Fruit fly (Drosophila melanogaster) whole organism, embryonic: ENCODE data around the gene CG7611.

Experiments used
- Asciz ChIP-seq: fragments of 200-800 bp; sonication (Bioruptor generic); optimal IDR thresholded peaks from 2 replicates; lab custom pipeline; 2017; ENCODE audit warnings: missing biosample characterization, mild to moderate bottlenecking, missing genetic modification characterization, missing genetic modification reagents
- Atf-2 ChIP-seq: fragments of 200-800 bp; sonication (Bioruptor generic); optimal IDR thresholded peaks from 2 replicates; lab custom pipeline; 2016; ENCODE audit warnings: missing biosample characterization, missing genetic modification characterization
- CG11093 ChIP-seq: fragments of 200-800 bp; sonication (Bioruptor generic); IDR thresholded peaks from 3 replicates; pipeline ENCODE4 v1.3.6; 2022; ENCODE audit warnings: missing biosample characterization, missing genetic modification characterization
- CG12155 ChIP-seq: fragments of 200-800 bp; sonication (Bioruptor generic); optimal IDR thresholded peaks from 3 replicates; lab custom pipeline; 2016; ENCODE audit warnings: missing biosample characterization, missing genetic modification characterization
- CG12236 ChIP-seq: fragments of 200-800 bp; sonication (Bioruptor generic); optimal IDR thresholded peaks from 2 replicates; lab custom pipeline; 2016; ENCODE audit warnings: missing biosample characterization, missing genetic modification characterization
- CG12299 ChIP-seq: fragments of 200-800 bp; sonication (Bioruptor generic); optimal IDR thresholded peaks from 2 replicates; lab custom pipeline; 2018; ENCODE audit warnings: missing biosample characterization, mild to moderate bottlenecking, missing genetic modification characterization
- CG12659 ChIP-seq: fragments of 200-800 bp; sonication (Bioruptor generic); optimal IDR thresholded peaks from 3 replicates; lab custom pipeline; 2017; ENCODE audit warnings: mild to moderate bottlenecking, missing biosample characterization, missing genetic modification reagents, missing genetic modification characterization
- CG13287 ChIP-seq: fragments of 200-800 bp; sonication (Bioruptor generic); IDR thresholded peaks from 2 replicates; pipeline ENCODE4 v1.3.6; 2022; ENCODE audit warnings: missing biosample characterization, missing genetic modification characterization; ENCODE audit not compliant: partially characterized antibody
- CG14860 ChIP-seq: fragments of 200-800 bp; sonication (Bioruptor generic); IDR thresholded peaks from 3 replicates; pipeline ENCODE4 v1.3.6; 2022; ENCODE audit warnings: missing biosample characterization, missing genetic modification characterization; ENCODE audit not compliant: partially characterized antibody
- CG17361 ChIP-seq: fragments of 200-800 bp; sonication (Bioruptor generic); IDR thresholded peaks from 3 replicates; pipeline ENCODE4 v1.3.6; 2022; ENCODE audit warnings: missing biosample characterization, missing genetic modification characterization
- CG17829 ChIP-seq: fragments of 200-800 bp; optimal IDR thresholded peaks from 2 replicates; lab custom pipeline; 2019; ENCODE audit warnings: missing biosample characterization, mild to moderate bottlenecking, missing genetic modification characterization, moderate library complexity
- CG18599 ChIP-seq: fragments of 200-800 bp; sonication (Bioruptor generic); optimal IDR thresholded peaks from 3 replicates; lab custom pipeline; 2017; ENCODE audit warnings: missing biosample characterization, missing genetic modification characterization, mild to moderate bottlenecking, moderate library complexity, missing genetic modification reagents
- CG2712 ChIP-seq: fragments of 200-800 bp; optimal IDR thresholded peaks from 3 replicates; lab custom pipeline; 2019; ENCODE audit warnings: missing biosample characterization, mild to moderate bottlenecking, missing genetic modification characterization, moderate library complexity
- CG2875 ChIP-seq: fragments of 200-800 bp; sonication (Bioruptor generic); optimal IDR thresholded peaks from 2 replicates; lab custom pipeline; 2017; ENCODE audit warnings: missing biosample characterization, mild to moderate bottlenecking, missing genetic modification characterization, missing genetic modification reagents
- CG42726 ChIP-seq: fragments of 200-800 bp; sonication (Bioruptor generic); IDR thresholded peaks from 2 replicates; pipeline ENCODE4 v1.3.6; 2022; ENCODE audit warnings: missing biosample characterization, missing genetic modification characterization; ENCODE audit not compliant: partially characterized antibody
- CG4328 ChIP-seq: fragments of 200-800 bp; sonication (Bioruptor generic); optimal IDR thresholded peaks from 3 replicates; lab custom pipeline; 2017; ENCODE audit warnings: missing biosample characterization, missing genetic modification reagents, missing genetic modification characterization
- CG4854 ChIP-seq: fragments of 200-800 bp; sonication (Bioruptor generic); optimal IDR thresholded peaks from 2 replicates; lab custom pipeline; 2016; ENCODE audit warnings: missing biosample characterization, missing genetic modification characterization, inconsistent platforms
- CG5245 ChIP-seq: fragments of 200-800 bp; sonication (Bioruptor generic); optimal IDR thresholded peaks from 3 replicates; lab custom pipeline; 2016; ENCODE audit warnings: missing biosample characterization, missing genetic modification characterization
- CG7928 ChIP-seq: fragments of 200-800 bp; sonication (Bioruptor generic); optimal IDR thresholded peaks from 2 replicates; lab custom pipeline; 2017; ENCODE audit warnings: missing biosample characterization, mild to moderate bottlenecking, missing genetic modification characterization
- CG7987 ChIP-seq: fragments of 200-800 bp; sonication (Bioruptor generic); optimal IDR thresholded peaks from 2 replicates; lab custom pipeline; 2018; ENCODE audit warnings: missing biosample characterization, mild to moderate bottlenecking, missing genetic modification characterization, moderate library complexity
- CG8924 ChIP-seq: fragments of 200-800 bp; optimal IDR thresholded peaks from 3 replicates; lab custom pipeline; 2019; ENCODE audit warnings: missing biosample characterization, mild to moderate bottlenecking, missing genetic modification characterization, moderate library complexity
- Deaf1 ChIP-seq: fragments of 200-800 bp; optimal IDR thresholded peaks from 3 replicates; lab custom pipeline; 2019; ENCODE audit warnings: missing biosample characterization, mild to moderate bottlenecking, missing genetic modification characterization, moderate library complexity
- Dek ChIP-seq: fragments of 200-800 bp; sonication (Bioruptor generic); optimal IDR thresholded peaks from 3 replicates; lab custom pipeline; 2019; ENCODE audit warnings: missing biosample characterization, mild to moderate bottlenecking, missing genetic modification characterization, moderate library complexity
- Eip74EF ChIP-seq, 2 experiments: fragments of 200-800 bp in 1 of 2; fragments of >200 bp in 1 of 2; sonication (Bioruptor generic) in 1 of 2; optimal IDR thresholded peaks; 2 replicates each; lab custom pipeline; 2017 to 2019; ENCODE audit warnings: missing biosample characterization in 2 of 2, missing genetic modification characterization in 2 of 2, mild to moderate bottlenecking in 1 of 2, moderate library complexity in 1 of 2
- HmgD ChIP-seq: fragments of 200-800 bp; sonication (Bioruptor generic); optimal IDR thresholded peaks from 3 replicates; lab custom pipeline; 2016; ENCODE audit warnings: missing biosample characterization, missing genetic modification characterization
- Hsf ChIP-seq: fragments of 200-800 bp; sonication (Bioruptor generic); optimal IDR thresholded peaks from 3 replicates; lab custom pipeline; 2016; ENCODE audit warnings: missing biosample characterization, missing genetic modification characterization
- MBD-R2 ChIP-seq: fragments of 200-800 bp; sonication (Bioruptor generic); IDR thresholded peaks from 2 replicates; pipeline ENCODE4 v1.3.6; 2022; ENCODE audit warnings: missing biosample characterization, missing genetic modification characterization
- MTF-1 ChIP-seq: fragments of 200-800 bp; sonication (Bioruptor generic); optimal IDR thresholded peaks from 2 replicates; lab custom pipeline; 2018; ENCODE audit warnings: missing biosample characterization, mild to moderate bottlenecking, missing genetic modification characterization, borderline replicate concordance
- Meics ChIP-seq: fragments of 200-800 bp; sonication (Bioruptor generic); optimal IDR thresholded peaks from 2 replicates; lab custom pipeline; 2017; ENCODE audit warnings: missing biosample characterization, mild to moderate bottlenecking, missing genetic modification characterization
- Scr ChIP-seq: fragments of 200-800 bp; sonication (Bioruptor generic); IDR thresholded peaks from 2 replicates; pipeline ENCODE4 v1.3.6; 2022; ENCODE audit warnings: missing biosample characterization, missing genetic modification characterization; ENCODE audit not compliant: partially characterized antibody
- Six4 ChIP-seq: fragments of 200-800 bp; sonication (Bioruptor generic); optimal IDR thresholded peaks from 2 replicates; lab custom pipeline; 2016; ENCODE audit warnings: missing biosample characterization, missing genetic modification characterization
- chn ChIP-seq: fragments of 200-800 bp; sonication (Bioruptor generic); optimal IDR thresholded peaks from 2 replicates; lab custom pipeline; 2016; ENCODE audit warnings: missing biosample characterization, missing genetic modification characterization
- ci ChIP-seq: fragments of 200-800 bp; sonication (Bioruptor generic); IDR thresholded peaks from 3 replicates; pipeline ENCODE4 v1.3.6; 2022; ENCODE audit warnings: missing biosample characterization, missing genetic modification characterization
- fu2 ChIP-seq: fragments of 200-800 bp; sonication (Bioruptor generic); optimal IDR thresholded peaks from 2 replicates; lab custom pipeline; 2016; ENCODE audit warnings: missing biosample characterization, missing genetic modification characterization
- gcm2 ChIP-seq: fragments of 200-800 bp; sonication (Bioruptor generic); optimal IDR thresholded peaks from 2 replicates; lab custom pipeline; 2016; ENCODE audit warnings: missing biosample characterization, missing genetic modification characterization
- hth ChIP-seq: fragments of >200 bp; optimal IDR thresholded peaks from 2 replicates; lab custom pipeline; 2017; ENCODE audit warnings: inconsistent platforms
- mld ChIP-seq: fragments of 200-800 bp; sonication (Bioruptor generic); IDR thresholded peaks from 3 replicates; pipeline ENCODE4 v1.3.6; 2022; ENCODE audit warnings: missing biosample characterization, missing genetic modification characterization; ENCODE audit not compliant: partially characterized antibody
- nom ChIP-seq: fragments of 200-800 bp; sonication (Bioruptor generic); optimal IDR thresholded peaks from 2 replicates; lab custom pipeline; 2017; ENCODE audit warnings: missing biosample characterization, missing genetic modification characterization, mild to moderate bottlenecking, moderate library complexity, missing genetic modification reagents
- oc ChIP-seq: fragments of 200-800 bp; sonication (Bioruptor generic); optimal IDR thresholded peaks from 2 replicates; lab custom pipeline; 2018; ENCODE audit warnings: missing biosample characterization, mild to moderate bottlenecking, missing genetic modification characterization, moderate library complexity
- pfk ChIP-seq: fragments of 200-800 bp; sonication (Bioruptor generic); optimal IDR thresholded peaks from 2 replicates; lab custom pipeline; 2018; ENCODE audit warnings: missing biosample characterization, mild to moderate bottlenecking, missing genetic modification characterization, moderate library complexity
- row ChIP-seq: fragments of 200-800 bp; sonication (Bioruptor generic); IDR thresholded peaks from 3 replicates; pipeline ENCODE4 v1.3.6; 2022; ENCODE audit warnings: missing biosample characterization, missing genetic modification characterization
- run ChIP-seq: fragments of 200-800 bp; sonication (Bioruptor generic); optimal IDR thresholded peaks from 3 replicates; lab custom pipeline; 2018; ENCODE audit warnings: missing biosample characterization, mild to moderate bottlenecking, missing genetic modification characterization
- sc ChIP-seq, 3 experiments: fragments of >200 bp in 2 of 3; fragments of 200-800 bp in 1 of 3; sonication (Bioruptor generic) in 1 of 3; optimal IDR thresholded peaks; 2 replicates in 2 of 3; 3 replicates in 1 of 3; lab custom pipeline; 2017; ENCODE audit warnings: mild to moderate bottlenecking in 1 of 3, missing biosample characterization in 1 of 3, missing genetic modification characterization in 1 of 3, missing genetic modification reagents in 1 of 3
- z ChIP-seq: fragments of 200-800 bp; sonication (Bioruptor generic); IDR thresholded peaks from 3 replicates; pipeline ENCODE4 v1.3.6; 2022; ENCODE audit warnings: missing biosample characterization, missing genetic modification characterization
- zen ChIP-seq: fragments of 200-800 bp; sonication (Bioruptor generic); optimal IDR thresholded peaks from 3 replicates; lab custom pipeline; 2018; ENCODE audit warnings: missing biosample characterization, mild to moderate bottlenecking, missing genetic modification characterization, moderate library complexity

CG7611 gene

DNA sequence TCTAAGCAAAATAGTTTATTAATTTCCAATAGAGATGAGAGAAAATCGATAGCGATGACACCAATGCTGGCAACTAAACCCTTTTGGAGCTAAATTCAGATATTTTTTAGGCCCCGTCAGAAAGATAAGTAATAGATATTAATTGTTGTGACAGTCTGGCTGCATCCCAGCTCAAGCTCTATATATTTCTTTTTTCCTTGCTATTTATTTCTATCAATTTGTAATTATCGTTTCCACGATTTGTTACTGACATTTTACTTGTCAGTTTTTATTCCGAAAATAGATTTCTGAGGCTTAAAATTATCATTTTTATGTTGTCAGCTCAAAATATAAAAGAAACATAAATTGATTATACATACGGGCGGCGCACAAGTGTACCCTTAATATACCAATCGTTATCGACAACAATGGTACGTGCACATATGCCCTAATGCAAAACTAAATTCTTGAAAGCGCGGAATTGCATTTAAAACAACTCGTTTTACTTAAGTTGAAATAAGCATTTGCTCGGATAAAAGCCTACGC, 45.9 kb downstream of the CG7611 start, which contains the start of the genes CRIF and SMC5 (continued):
- peak; percentile 61 for TF ChIP-seq chn (GFP tag; lab: Kevin White, UChicago)
- TF ChIP-seq CG12659 (GFP tag; lab: Kevin White, UChicago): peak; percentile 79
- peak; percentile 70 for TF ChIP-seq CG12155 (GFP tag; lab: Kevin White, UChicago)
- no peak for TF ChIP-seq MTF-1 (GFP tag; lab: Kevin White, UChicago)
- no peak for TF ChIP-seq CG18599 (GFP tag; lab: Kevin White, UChicago)
- no peak for TF ChIP-seq nom (GFP tag; lab: Kevin White, UChicago)
- peak; percentile 31 for TF ChIP-seq gcm2 (GFP tag; lab: Kevin White, UChicago)
- TF ChIP-seq, all 482 proteins: peak for 235

DNA sequence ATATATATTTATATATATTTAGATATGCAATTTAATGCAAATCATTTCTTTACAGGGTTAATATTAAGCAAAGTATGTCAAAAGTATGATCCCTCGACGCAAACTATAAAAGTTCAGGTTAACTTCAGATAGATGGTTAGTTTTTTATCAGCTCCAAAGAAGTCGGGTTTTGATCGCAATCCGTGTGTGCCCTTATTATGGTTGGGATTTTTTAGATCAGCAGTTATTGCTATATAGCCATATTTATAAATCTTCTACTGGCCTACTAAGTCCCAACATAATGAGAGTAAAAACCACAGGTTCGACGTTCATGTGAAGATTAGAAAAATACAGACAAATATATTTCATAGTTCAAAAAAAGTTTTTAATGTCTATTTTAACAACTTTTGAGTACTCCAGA, 50.8 kb downstream of the CG7611 start, which contains the start of gene EMC10:
Gene EMC10, plus strand, starts transcription at position 301 of the 400 bp plus-strand sequence.
- TF ChIP-seq fu2 (no peak), Asciz (no peak), Meics (GFP tag; lab: Kevin White, UChicago) (no peak), Eip74EF (GFP tag; optimal IDR thresholded peaks at IDR 0.05; lab: Kevin White, UChicago) (no peak)
- TF ChIP-seq, all 482 proteins: peak for 0

DNA sequence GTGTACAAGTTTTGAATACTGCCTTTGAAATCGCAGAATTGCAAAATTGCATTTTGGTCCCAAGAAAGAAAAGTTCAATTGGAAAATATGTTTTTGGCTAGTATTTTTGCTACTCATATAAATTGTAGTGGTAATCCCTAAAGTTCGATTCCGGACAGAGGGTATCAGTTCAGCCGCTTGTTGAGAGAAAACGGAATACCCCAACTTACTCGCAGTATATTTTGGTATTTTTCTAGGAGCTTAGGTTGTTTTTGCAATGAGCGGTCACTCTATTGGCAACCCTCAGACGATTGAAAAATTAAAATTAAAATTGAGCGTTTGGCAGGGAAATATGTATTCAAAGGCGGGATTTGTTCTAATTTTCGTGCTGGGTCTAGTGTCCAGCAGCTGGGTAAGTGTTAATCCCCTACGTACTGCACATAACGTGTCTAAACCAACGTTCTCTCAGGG, 51.3 kb downstream of the CG7611 start:
- TF ChIP-seq CG11093 (GFP tag; lab: Robert Waterston, UW) (no peak), HmgD (GFP tag; lab: Kevin White, UChicago) (peak; percentile 45), zen (no peak), CG14860 (GFP tag; lab: Robert Waterston, UW) (no peak), Deaf1 (tag; lab: Kevin White, UChicago) (no peak), hth (lab: Kevin White, UChicago) (no peak), CG2875 (GFP tag; lab: Kevin White, UChicago) (no peak), oc (tag; lab: Kevin White, UChicago) (no peak), Six4 (GFP tag; lab: Kevin White, UChicago) (no peak), CG17361 (GFP tag; lab: Robert Waterston, UW) (no peak), pfk (GFP tag; lab: Kevin White, UChicago) (no peak), sc (optimal IDR thresholded peaks at IDR 0.05; lab: Kevin White, UChicago) (no peak), sc (GFP tag; optimal IDR thresholded peaks at IDR 0.05; lab: Kevin White, UChicago) (no peak), CG12299 (tag; lab: Kevin White, UChicago) (no peak), CG2712 (tag; lab: Kevin White, UChicago) (no peak), CG7987 (no peak), CG17829 (tag; lab: Kevin White, UChicago) (no peak), CG13287 (peak; percentile 19; the same call in 1 of the 2 replicates), CG7928 (GFP tag; lab: Kevin White, UChicago) (no peak), mld (GFP tag; lab: Robert Waterston, UW) (no peak), MBD-R2 (GFP tag; lab: Robert Waterston, UW) (peak; percentile 86), Atf-2 (GFP tag; lab: Kevin White, UChicago) (no peak), Hsf (GFP tag; lab: Kevin White, UChicago) (no peak), ci (GFP tag; lab: Robert Waterston, UW) (no peak), z (GFP tag; lab: Robert Waterston, UW) (no peak), Scr (GFP tag; lab: Robert Waterston, UW) (no peak), CG42726 (GFP tag; lab: Robert Waterston, UW) (no peak), row (peak; percentile 83), CG8924 (no peak), CG4328 (GFP tag; lab: Kevin White, UChicago) (no peak), Dek (tag; lab: Kevin White, UChicago) (no peak), CG5245 (GFP tag; lab: Kevin White, UChicago) (no peak), CG4854 (GFP tag; lab: Kevin White, UChicago) (no peak), run (no peak), CG12236 (GFP tag; lab: Kevin White, UChicago) (no peak)
